Worm (Caenorhabditis elegans) whole organism, mixed stage, embryonic: ENCODE results near the gene T22B2.5.

Source experiments
- bed-3 ChIP-seq: fragments of 200-800 bp; sonication (Bioruptor generic); optimal IDR thresholded peaks from 3 replicates; lab custom pipeline; 2018; ENCODE audit warnings: mild to moderate bottlenecking, missing genetic modification characterization, moderate library complexity, missing compliant biosample characterization
- blmp-1 ChIP-seq: fragments of 150-350 bp; optimal IDR thresholded peaks from 2 replicates; lab custom pipeline; 2014; ENCODE audit warnings: missing biosample characterization, missing genetic modification characterization
- lsy-2 ChIP-seq: fragments of 150-350 bp; optimal IDR thresholded peaks from 2 replicates; lab custom pipeline; 2014; ENCODE audit warnings: missing biosample characterization, missing genetic modification characterization
- mep-1 ChIP-seq: fragments of 150-350 bp; optimal IDR thresholded peaks from 2 replicates; lab custom pipeline; 2017; ENCODE audit warnings: missing biosample characterization, missing genetic modification reagents, missing genetic modification characterization, inconsistent platforms
- nhr-28 ChIP-seq: fragments of 150-350 bp; optimal IDR thresholded peaks from 2 replicates; lab custom pipeline; 2014; ENCODE audit warnings: missing biosample characterization, missing genetic modification characterization
- nhr-76 ChIP-seq: sonication (generic microtip); optimal IDR thresholded peaks from 2 replicates; lab custom pipeline; 2017; ENCODE audit warnings: missing biosample characterization, missing genetic modification characterization
- pha-4 ChIP-seq: fragments of 150-350 bp; optimal IDR thresholded peaks from 2 replicates; lab custom pipeline; 2018; ENCODE audit warnings: missing biosample characterization, missing genetic modification reagents, missing genetic modification characterization
- tbx-8 ChIP-seq: fragments of 200-800 bp; sonication (Bioruptor generic); optimal IDR thresholded peaks from 2 replicates; lab custom pipeline; 2018; ENCODE audit warnings: mild to moderate bottlenecking, missing genetic modification characterization, moderate library complexity, missing compliant biosample characterization
- unc-62 ChIP-seq: fragments of 150-350 bp; optimal IDR thresholded peaks from 2 replicates; lab custom pipeline; 2014; ENCODE audit warnings: missing biosample characterization, missing genetic modification reagents, missing genetic modification characterization
- zip-8 ChIP-seq: fragments of 150-350 bp; optimal IDR thresholded peaks from 2 replicates; lab custom pipeline; 2014; ENCODE audit warnings: missing biosample characterization, missing genetic modification characterization

ce11 chrX:3943213-3943612, 32.0 kb upstream of the T22B2.5 start, which contains the start of gene ptp-4A2:
- TF ChIP-seq blmp-1 (tag; lab: Kevin White, UChicago) (no peak), nhr-76 (tag; lab: Kevin White, UChicago) (no peak), bed-3 (GFP tag; lab: Kevin White, UChicago) (no peak), tbx-8 (GFP tag; lab: Kevin White, UChicago) (no peak), nhr-28 (tag; lab: Kevin White, UChicago) (no peak), unc-62 (no peak), lsy-2 (tag; lab: Kevin White, UChicago) (no peak), mep-1 (no peak), zip-8 (tag; lab: Kevin White, UChicago) (no peak), pha-4 (tag; lab: Kevin White, UChicago) (no peak)
